Worm (Caenorhabditis elegans): Measurements from ENCODE around the gene srx-137.

Gene srx-137

DNA sequence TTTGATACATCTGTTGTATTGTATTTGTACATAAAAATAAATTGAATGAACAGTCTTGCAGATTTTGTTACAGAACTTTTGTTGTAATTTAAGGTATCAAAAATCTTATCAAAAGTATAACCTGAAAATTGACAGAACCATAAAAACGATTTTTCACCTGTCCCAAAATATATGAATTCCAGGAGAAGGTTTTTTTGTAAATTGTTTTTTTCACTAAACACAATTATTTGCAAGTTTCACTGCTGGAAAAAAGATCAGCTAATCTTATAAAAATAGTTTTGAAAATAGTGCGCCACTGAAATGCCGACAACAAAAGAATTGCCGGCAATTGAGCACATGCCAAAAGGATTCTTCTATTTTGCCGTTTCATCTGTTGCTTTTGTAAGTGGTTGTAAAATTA, 19.5 kb upstream of the srx-137 start, which contains the start of gene srx-130:
Gene srx-130 (plus strand): TSS at position 301 of the 400 bp plus-strand sequence.
- TF ChIP-seq sem-2 (GFP tag; optimal IDR thresholded peaks at IDR 0.05) = no peak
- TF ChIP-seq elt-1 (tag; optimal IDR thresholded peaks at IDR 0.05; ENCODE audit: borderline replicate concordance, insufficient read depth) = no peak
- no peak for TF ChIP-seq mep-1 (tag; optimal IDR thresholded peaks at IDR 0.05)
- TF ChIP-seq drap-1 (GFP tag; optimal IDR thresholded peaks at IDR 0.05) = no peak
- no peak for TF ChIP-seq ham-2 (GFP tag; optimal IDR thresholded peaks at IDR 0.05)

DNA sequence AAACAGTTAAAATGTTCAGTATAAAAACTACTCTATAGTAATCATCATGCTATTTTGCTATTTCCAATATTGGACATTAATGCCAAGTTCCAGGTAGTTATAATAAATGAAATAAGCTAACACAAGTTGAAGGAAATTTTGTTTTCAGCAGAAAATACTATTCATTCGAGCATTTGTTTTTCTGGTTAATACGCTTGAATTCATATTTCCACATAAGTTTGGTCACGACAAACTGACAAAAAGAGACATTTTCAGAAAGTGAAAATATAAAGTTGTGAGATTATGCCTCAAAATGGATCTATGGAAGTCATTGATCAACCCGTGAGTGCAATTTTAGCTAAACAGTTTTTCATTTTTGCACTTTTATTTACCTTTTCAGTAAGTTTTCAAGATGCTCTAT, 17.5 kb upstream of the srx-137 start, which contains the start of gene srx-131:
Gene srx-131 (plus strand): TSS at position 301 of the 400 bp plus-strand sequence.
- no peak for TF ChIP-seq pha-4 (tag; optimal IDR thresholded peaks at IDR 0.05)
- no peak for TF ChIP-seq blmp-1 (tag; optimal IDR thresholded peaks at IDR 0.05)
- TF ChIP-seq cnd-1 (tag; optimal IDR thresholded peaks at IDR 0.05) = no peak
- no peak for TF ChIP-seq sem-2 (GFP tag; optimal IDR thresholded peaks at IDR 0.05)
- no peak for TF ChIP-seq mab-5 (tag; optimal IDR thresholded peaks at IDR 0.05)
- TF ChIP-seq ztf-11 (tag; optimal IDR thresholded peaks at IDR 0.05) = no peak
- no peak for TF ChIP-seq nhr-28 (tag; optimal IDR thresholded peaks at IDR 0.05)
- TF ChIP-seq sptf-1 (tag; optimal IDR thresholded peaks at IDR 0.05) = no peak
- no peak for TF ChIP-seq ces-1 (GFP tag; optimal IDR thresholded peaks at IDR 0.05)
- TF ChIP-seq elt-1 (tag; optimal IDR thresholded peaks at IDR 0.05; ENCODE audit: borderline replicate concordance, insufficient read depth) = no peak
- no peak for TF ChIP-seq mep-1 (tag; optimal IDR thresholded peaks at IDR 0.05)
- no peak for TF ChIP-seq nhr-2 (tag; optimal IDR thresholded peaks at IDR 0.05)

DNA sequence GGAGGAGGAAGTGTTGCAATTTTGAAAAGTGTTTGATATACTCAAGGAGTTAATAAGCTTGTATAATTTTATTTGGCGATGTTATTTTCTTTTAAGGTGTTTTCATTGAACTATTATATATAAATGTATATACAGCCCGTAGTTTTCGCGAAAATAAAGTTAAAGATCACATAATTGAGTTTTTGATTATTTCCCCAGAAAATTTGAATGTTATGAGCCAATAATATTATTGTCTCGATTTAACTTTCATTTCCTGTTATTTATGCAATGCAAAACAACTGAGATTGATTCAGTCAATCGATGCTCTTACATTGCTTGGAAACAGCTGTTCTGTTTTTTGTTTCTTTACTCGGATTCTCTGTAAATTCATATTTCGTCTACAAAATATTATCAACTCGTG, 14.2 kb upstream of the srx-137 start, which contains the start of gene srx-133:
Gene srx-133 (plus strand): TSS at position 301 of the 400 bp plus-strand sequence.
- TF ChIP-seq lin-13 (tag; optimal IDR thresholded peaks at IDR 0.05) (no peak), sem-2 (GFP tag; optimal IDR thresholded peaks at IDR 0.05) (no peak), ham-2 (GFP tag; optimal IDR thresholded peaks at IDR 0.05) (no peak), lin-32 (GFP tag; optimal IDR thresholded peaks at IDR 0.05) (no peak), elt-3 (tag; optimal IDR thresholded peaks at IDR 0.05) (no peak), mep-1 (tag; optimal IDR thresholded peaks at IDR 0.05) (no peak), hlh-1 (tag; optimal IDR thresholded peaks at IDR 0.05) (no peak), nhr-237 (tag; optimal IDR thresholded peaks at IDR 0.05) (no peak), cnd-1 (tag; optimal IDR thresholded peaks at IDR 0.05) (no peak), pha-4 (tag; optimal IDR thresholded peaks at IDR 0.05) (no peak), nhr-28 (tag; optimal IDR thresholded peaks at IDR 0.05) (no peak), tbx-8 (GFP tag; optimal IDR thresholded peaks at IDR 0.05) (no peak), M03D4.4 (tag; optimal IDR thresholded peaks at IDR 0.05) (no peak), zip-8 (tag; optimal IDR thresholded peaks at IDR 0.05) (no peak), blmp-1 (tag; optimal IDR thresholded peaks at IDR 0.05) (no peak), sptf-1 (tag; optimal IDR thresholded peaks at IDR 0.05) (no peak), ztf-11 (tag; optimal IDR thresholded peaks at IDR 0.05) (no peak), nhr-12 (tag; optimal IDR thresholded peaks at IDR 0.05) (no peak), elt-1 (tag; optimal IDR thresholded peaks at IDR 0.05; ENCODE audit: borderline replicate concordance, insufficient read depth) (no peak), nhr-2 (tag; optimal IDR thresholded peaks at IDR 0.05) (no peak)

DNA sequence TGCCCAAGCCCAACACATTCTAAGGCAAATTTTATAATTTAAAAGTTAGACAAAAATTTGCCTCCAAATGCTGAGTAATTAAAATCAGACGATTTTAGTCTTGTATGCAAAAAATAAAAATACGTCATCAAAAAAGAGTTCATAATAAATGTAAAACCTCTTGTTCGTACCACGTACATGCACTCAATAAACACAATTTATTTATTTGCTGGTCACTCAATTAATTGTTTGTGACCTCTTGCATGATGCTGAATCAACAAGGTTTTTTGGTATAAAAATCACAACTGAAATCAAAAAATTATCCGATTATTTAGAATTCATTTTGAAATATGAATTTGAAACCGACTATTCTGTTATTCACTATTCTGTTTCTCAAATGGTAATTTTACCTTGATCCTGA, 12.4 kb upstream of the srx-137 start, which contains the start of gene hpx-2:
Gene hpx-2 (plus strand): TSS at position 301 of the 400 bp plus-strand sequence.
- TF ChIP-seq ceh-43 (GFP tag; optimal IDR thresholded peaks at IDR 0.05) (no peak), bed-3 (GFP tag; optimal IDR thresholded peaks at IDR 0.05) (no peak), nhr-76 (tag; optimal IDR thresholded peaks at IDR 0.05) (no peak), ces-1 (GFP tag; optimal IDR thresholded peaks at IDR 0.05) (no peak), unc-120 (tag; optimal IDR thresholded peaks at IDR 0.05; ENCODE audit: poor library complexity, severe bottlenecking) (no peak), mls-2 (tag; optimal IDR thresholded peaks at IDR 0.05) (no peak)

DNA sequence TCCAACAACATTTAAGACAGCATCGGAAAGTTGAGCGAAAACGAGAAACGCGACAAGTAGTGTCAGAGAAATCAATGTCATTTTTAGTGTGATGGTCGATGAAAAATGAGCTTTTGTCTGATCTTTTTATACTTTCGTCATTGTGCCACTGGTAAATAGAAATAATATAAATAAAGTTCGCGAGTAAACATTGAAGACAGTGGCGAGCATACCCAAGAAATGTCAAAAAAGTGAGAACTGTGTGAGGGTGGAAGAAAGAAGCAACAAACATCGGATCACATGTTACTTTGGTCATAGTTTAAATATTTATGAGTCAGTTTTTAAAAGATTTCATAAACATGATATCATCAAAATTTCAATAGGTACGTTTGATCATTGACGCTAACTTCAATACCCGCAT, 8.3 kb upstream of the srx-137 start, which contains the start of gene ttr-21:
Gene ttr-21 (minus strand): TSS at position 100 of the 400 bp plus-strand sequence.
- TF ChIP-seq bed-3 (GFP tag; optimal IDR thresholded peaks at IDR 0.05) (no peak), nhr-237 (tag; optimal IDR thresholded peaks at IDR 0.05) (no peak), unc-62 (GFP tag; optimal IDR thresholded peaks at IDR 0.05) (no peak), snpc-4 (tag; optimal IDR thresholded peaks at IDR 0.05) (no peak), cnd-1 (tag; optimal IDR thresholded peaks at IDR 0.05) (no peak), unc-39 (tag; optimal IDR thresholded peaks at IDR 0.05) (no peak), ceh-43 (GFP tag; optimal IDR thresholded peaks at IDR 0.05) (no peak), nhr-76 (tag; optimal IDR thresholded peaks at IDR 0.05) (no peak), ceh-83 (GFP tag; optimal IDR thresholded peaks at IDR 0.05) (no peak), nhr-28 (tag; optimal IDR thresholded peaks at IDR 0.05) (no peak), ham-2 (GFP tag; optimal IDR thresholded peaks at IDR 0.05) (no peak), M03D4.4 (tag; optimal IDR thresholded peaks at IDR 0.05) (no peak), elt-1 (tag; optimal IDR thresholded peaks at IDR 0.05; ENCODE audit: borderline replicate concordance, insufficient read depth) (no peak), nhr-12 (tag; optimal IDR thresholded peaks at IDR 0.05) (no peak), ceh-39 (tag; optimal IDR thresholded peaks at IDR 0.05) (no peak)

All from whole organism, mixed stage, embryonic.